Worm (Caenorhabditis elegans): ENCODE results near the gene ZK688.4.

DNA sequence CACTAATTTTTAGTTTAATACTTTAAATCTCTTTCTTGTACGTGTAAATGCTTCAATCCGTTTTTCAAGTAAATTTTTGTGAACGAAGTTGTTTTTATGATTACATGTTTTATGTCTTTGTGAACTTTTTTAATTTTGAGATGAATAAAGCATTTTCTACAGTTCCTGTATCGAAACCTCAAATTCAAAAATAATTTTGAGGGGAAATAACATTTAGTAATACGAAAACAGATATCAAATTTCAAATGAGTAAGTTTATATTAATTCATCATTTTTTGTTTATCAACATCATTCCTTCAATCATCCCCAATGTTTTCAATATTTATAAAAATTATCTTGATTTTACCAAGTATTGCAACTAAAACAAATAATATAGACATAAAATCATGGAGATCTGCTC is 42.7 kb downstream of the ZK688.4 start, which contains the start of gene C29E4.10:
- no peak for TF ChIP-seq nhr-12 (tag; optimal IDR thresholded peaks at IDR 0.05)
- no peak for TF ChIP-seq nhr-2 (tag; optimal IDR thresholded peaks at IDR 0.05)
- no peak for TF ChIP-seq ztf-11 (tag; optimal IDR thresholded peaks at IDR 0.05)
- TF ChIP-seq snpc-4 (tag; optimal IDR thresholded peaks at IDR 0.05): no peak

All from whole organism, mixed stage, embryonic.